Fruit fly (Drosophila melanogaster): ENCODE data around the gene Myo61F.

- no peak for TF ChIP-seq Pif1A (GFP tag; optimal IDR thresholded peaks at IDR 0.05)
- no peak for TF ChIP-seq CG4496 (GFP tag; IDR thresholded peaks at IDR 0.05)
- no peak for TF ChIP-seq CG34367 (tag; optimal IDR thresholded peaks at IDR 0.05)
- no peak for TF ChIP-seq Snoo (tag; optimal IDR thresholded peaks at IDR 0.05)
- no peak for TF ChIP-seq CG9948 (tag; optimal IDR thresholded peaks at IDR 0.05)
- TF ChIP-seq rn (GFP tag; IDR thresholded peaks at IDR 0.05): no peak
- no peak for TF ChIP-seq Ets98B (GFP tag; IDR thresholded peaks at IDR 0.05)
- no peak for TF ChIP-seq gl (tag; optimal IDR thresholded peaks at IDR 0.05)
Observed at dm6 chr3L:1358338-1358737, 40.1 kb downstream of the Myo61F start.

Data from whole organism, pupa.